Worm (Caenorhabditis elegans) whole organism, L4 larva: ENCODE data around the gene rsp-6.

Experiments used
- F37D6.2 ChIP-seq: sonication (generic microtip); optimal IDR thresholded peaks from 2 replicates; lab custom pipeline; 2016; ENCODE audit warnings: mild to moderate bottlenecking, missing genetic modification characterization, missing compliant biosample characterization
- F49E8.2 ChIP-seq: sonication (generic microtip); optimal IDR thresholded peaks from 2 replicates; lab custom pipeline; 2016; ENCODE audit warnings: missing compliant biosample characterization, mild to moderate bottlenecking, missing genetic modification characterization, borderline replicate concordance
- T20F7.1 ChIP-seq: fragments of 200-800 bp; sonication (Bioruptor generic); optimal IDR thresholded peaks from 2 replicates; lab custom pipeline; 2018; ENCODE audit warnings: mild to moderate bottlenecking, missing genetic modification characterization, missing compliant biosample characterization
- T26A8.4 ChIP-seq: fragments of 200-800 bp; sonication (Bioruptor generic); IDR thresholded peaks from 2 replicates; pipeline ENCODE4 v1.3.6; 2022; ENCODE audit warnings: missing genetic modification characterization, missing compliant biosample characterization
- Y5F2A.4 ChIP-seq: fragments of 200-800 bp; sonication (Bioruptor generic); optimal IDR thresholded peaks from 2 replicates; lab custom pipeline; 2018; ENCODE audit warnings: mild to moderate bottlenecking, missing genetic modification characterization, missing compliant biosample characterization
- ZK337.2 ChIP-seq: fragments of 200-800 bp; sonication (Bioruptor generic); IDR thresholded peaks from 2 replicates; pipeline ENCODE4 v1.3.6; 2022; ENCODE audit warnings: missing genetic modification reagents, missing genetic modification characterization, missing compliant biosample characterization
- aha-1 ChIP-seq: fragments of 150-350 bp; peaks from one replicate; lab custom pipeline; 2014; ENCODE audit warnings: missing biosample characterization, missing genetic modification characterization
- arid-1 ChIP-seq: fragments of 200-800 bp; sonication (Bioruptor generic); conservative IDR thresholded peaks from 2 replicates; pipeline ENCODE4 v1.3.6; 2022; ENCODE audit warnings: missing genetic modification reagents, missing genetic modification characterization, missing compliant biosample characterization
- ceh-44 ChIP-seq: fragments of 200-800 bp; sonication (Bioruptor generic); IDR thresholded peaks from 2 replicates; pipeline ENCODE4 v1.3.6; 2022; ENCODE audit warnings: missing genetic modification reagents, missing genetic modification characterization, missing compliant biosample characterization
- ces-1 ChIP-seq: fragments of 150-350 bp; sonication (generic microtip); optimal IDR thresholded peaks from 4 replicates; lab custom pipeline; 2014; ENCODE audit warnings: missing biosample characterization, missing genetic modification reagents, missing genetic modification characterization
- daf-16 ChIP-seq, 3 experiments: sonication (generic microtip); optimal IDR thresholded peaks; 2 replicates each; lab custom pipeline; 2016 to 2017; ENCODE audit warnings: missing genetic modification characterization in 3 of 3, missing genetic modification reagents in 3 of 3, mild to moderate bottlenecking in 2 of 3, missing compliant biosample characterization in 2 of 3, missing biosample characterization in 1 of 3, moderate library complexity in 1 of 3
- daf-19 ChIP-seq: fragments of 200-800 bp; sonication (Bioruptor generic); conservative IDR thresholded peaks from 2 replicates; pipeline ENCODE4 v1.3.6; 2022; ENCODE audit warnings: missing genetic modification characterization, missing compliant biosample characterization
- dpl-1 ChIP-seq: fragments of 150-350 bp; optimal IDR thresholded peaks from 2 replicates; lab custom pipeline; 2014; ENCODE audit warnings: missing biosample characterization, missing genetic modification reagents, missing genetic modification characterization
- dve-1 ChIP-seq: sonication (generic microtip); optimal IDR thresholded peaks from 2 replicates; lab custom pipeline; 2017; ENCODE audit warnings: antibody characterized with exemption, mild to moderate bottlenecking, missing genetic modification characterization, missing compliant biosample characterization; ENCODE audit not compliant: insufficient read depth
- fkh-10 ChIP-seq: fragments of 150-350 bp; optimal IDR thresholded peaks from 2 replicates; lab custom pipeline; 2014; ENCODE audit warnings: missing biosample characterization, missing genetic modification reagents, missing genetic modification characterization
- hif-1 ChIP-seq, 2 experiments: sonication (generic microtip); optimal IDR thresholded peaks; 2 replicates each; lab custom pipeline; 2016 to 2017; ENCODE audit warnings: missing compliant biosample characterization in 2 of 2, missing genetic modification characterization in 2 of 2, missing genetic modification reagents in 2 of 2, missing genotype in 2 of 2, mild to moderate bottlenecking in 1 of 2
- hlh-11 ChIP-seq: fragments of 200-800 bp; sonication (Bioruptor generic); optimal IDR thresholded peaks from 2 replicates; lab custom pipeline; 2018; ENCODE audit warnings: mild to moderate bottlenecking, missing genetic modification characterization, missing compliant biosample characterization
- hlh-30 ChIP-seq: sonication (generic microtip); optimal IDR thresholded peaks from 2 replicates; lab custom pipeline; 2017; ENCODE audit warnings: antibody characterized with exemption, mild to moderate bottlenecking, missing genetic modification characterization, missing compliant biosample characterization; ENCODE audit not compliant: insufficient read depth
- hmg-1.1 ChIP-seq: fragments of 200-800 bp; sonication (Bioruptor generic); IDR thresholded peaks from 2 replicates; pipeline ENCODE4 v1.3.6; 2022; ENCODE audit warnings: missing genetic modification reagents, missing genetic modification characterization, missing compliant biosample characterization
- jun-1 ChIP-seq: fragments of 150-350 bp; optimal IDR thresholded peaks from 2 replicates; lab custom pipeline; 2014; ENCODE audit warnings: missing biosample characterization, missing genetic modification reagents, missing genetic modification characterization
- lin-15B ChIP-seq: fragments of 150-350 bp; sonication (generic microtip); optimal IDR thresholded peaks from 3 replicates; lab custom pipeline; 2014; ENCODE audit warnings: missing biosample characterization, missing genetic modification characterization
- lsy-2 ChIP-seq, 2 experiments: fragments of 150-350 bp in 1 of 2; sonication (generic microtip) in 1 of 2; optimal IDR thresholded peaks; 2 replicates each; lab custom pipeline; 2014 to 2017; ENCODE audit warnings: missing biosample characterization in 2 of 2, missing genetic modification characterization in 2 of 2
- madf-9 ChIP-seq: fragments of 200-800 bp; sonication (Bioruptor generic); conservative IDR thresholded peaks from 2 replicates; pipeline ENCODE4 v1.3.6; 2022; ENCODE audit warnings: missing genetic modification reagents, missing genetic modification characterization, missing compliant biosample characterization
- mdl-1 ChIP-seq, 2 experiments: fragments of 150-350 bp in 1 of 2; sonication (generic microtip) in 1 of 2; optimal IDR thresholded peaks; 2 replicates each; lab custom pipeline; 2014 to 2017; ENCODE audit warnings: missing biosample characterization in 2 of 2, missing genetic modification characterization in 2 of 2
- mdt-29 ChIP-seq: fragments of 200-800 bp; sonication (Bioruptor generic); IDR thresholded peaks from 2 replicates; pipeline ENCODE4 v1.3.6; 2022; ENCODE audit warnings: missing genetic modification reagents, missing genetic modification characterization, missing compliant biosample characterization
- mep-1 ChIP-seq: fragments of 150-350 bp; sonication (generic microtip); optimal IDR thresholded peaks from 3 replicates; lab custom pipeline; 2014; ENCODE audit warnings: missing biosample characterization, missing genetic modification characterization
- mes-2 ChIP-seq: sonication (generic microtip); optimal IDR thresholded peaks from 2 replicates; lab custom pipeline; 2016; ENCODE audit warnings: missing genotype, mild to moderate bottlenecking, missing genetic modification characterization, missing compliant biosample characterization; ENCODE audit not compliant: poor library complexity, severe bottlenecking
- mxl-3 ChIP-seq: fragments of 200-800 bp; sonication (Bioruptor generic); optimal IDR thresholded peaks from 2 replicates; lab custom pipeline; 2018; ENCODE audit warnings: mild to moderate bottlenecking, missing genetic modification characterization, missing compliant biosample characterization
- nhr-102 ChIP-seq: sonication (generic microtip); optimal IDR thresholded peaks from 2 replicates; lab custom pipeline; 2016; ENCODE audit warnings: mild to moderate bottlenecking, missing genetic modification characterization, moderate library complexity, missing compliant biosample characterization
- nhr-11 ChIP-seq: fragments of 150-350 bp; optimal IDR thresholded peaks from 2 replicates; lab custom pipeline; 2014; ENCODE audit warnings: missing biosample characterization, missing genetic modification characterization
- nhr-25 ChIP-seq: sonication (generic microtip); optimal IDR thresholded peaks from 2 replicates; lab custom pipeline; 2017; ENCODE audit warnings: missing genetic modification characterization, mild to moderate bottlenecking, missing compliant biosample characterization, antibody characterized with exemption, moderate library complexity, borderline replicate concordance; ENCODE audit not compliant: insufficient read depth
- nhr-28 ChIP-seq: fragments of 150-350 bp; optimal IDR thresholded peaks from 2 replicates; lab custom pipeline; 2014; ENCODE audit warnings: missing biosample characterization, missing genetic modification characterization
- nhr-6 ChIP-seq: fragments of 150-350 bp; optimal IDR thresholded peaks from 2 replicates; lab custom pipeline; 2014; ENCODE audit warnings: missing biosample characterization, missing genetic modification characterization
- nhr-77 ChIP-seq: fragments of 150-350 bp; optimal IDR thresholded peaks from 2 replicates; lab custom pipeline; 2014; ENCODE audit warnings: missing biosample characterization, missing genetic modification characterization
- pha-4 ChIP-seq, 2 experiments: fragments of 150-350 bp in 1 of 2; fragments of 200-800 bp in 1 of 2; sonication (Bioruptor generic) in 1 of 2; IDR thresholded peaks in 1 of 2; optimal IDR thresholded peaks in 1 of 2; 2 replicates each; pipeline versions ENCODE4 v1.3.6 to Lab custom; 2014 to 2022; ENCODE audit warnings: missing genetic modification characterization in 2 of 2, missing genetic modification reagents in 2 of 2, missing biosample characterization in 1 of 2, missing compliant biosample characterization in 1 of 2
- rbr-2 ChIP-seq: sonication (generic microtip); optimal IDR thresholded peaks from 2 replicates; lab custom pipeline; 2016; ENCODE audit warnings: missing genotype, missing genetic modification characterization, missing compliant biosample characterization
- snpc-4 ChIP-seq: fragments of 150-350 bp; optimal IDR thresholded peaks from 2 replicates; lab custom pipeline; 2014; ENCODE audit warnings: missing biosample characterization, missing genetic modification characterization
- spr-1 ChIP-seq: sonication (generic microtip); optimal IDR thresholded peaks from 2 replicates; lab custom pipeline; 2016; ENCODE audit warnings: mild to moderate bottlenecking, missing genetic modification characterization, missing compliant biosample characterization
- unc-130 ChIP-seq: sonication (generic microtip); optimal IDR thresholded peaks from 2 replicates; lab custom pipeline; 2016; ENCODE audit warnings: missing genetic modification reagents, missing genetic modification characterization, missing compliant biosample characterization
- unc-39 ChIP-seq: sonication (generic microtip); optimal IDR thresholded peaks from 2 replicates; lab custom pipeline; 2017; ENCODE audit warnings: missing biosample characterization, missing genetic modification characterization
- unc-62 ChIP-seq, 3 experiments: fragments of 150-350 bp in 1 of 3; sonication (generic microtip); optimal IDR thresholded peaks in 2 of 3; peaks in 1 of 3; 1 replicate in 1 of 3; 2 replicates in 2 of 3; lab custom pipeline; 2014 to 2017; ENCODE audit warnings: missing biosample characterization in 3 of 3, missing genetic modification characterization in 3 of 3, missing genetic modification reagents in 3 of 3, missing genotype in 1 of 3
- vab-7 ChIP-seq: fragments of 200-800 bp; sonication (Bioruptor generic); IDR thresholded peaks from 2 replicates; pipeline ENCODE4 v1.3.6; 2022; ENCODE audit warnings: missing genetic modification reagents, missing genetic modification characterization, missing compliant biosample characterization
- zag-1 ChIP-seq: fragments of 150-350 bp; optimal IDR thresholded peaks from 2 replicates; lab custom pipeline; 2014; ENCODE audit warnings: missing biosample characterization, missing genetic modification characterization
- zfp-2 ChIP-seq: sonication (generic microtip); optimal IDR thresholded peaks from 2 replicates; lab custom pipeline; 2016; ENCODE audit warnings: mild to moderate bottlenecking, missing genetic modification characterization, missing compliant biosample characterization
- zip-11 ChIP-seq: fragments of 200-800 bp; sonication (Bioruptor generic); IDR thresholded peaks from 2 replicates; pipeline ENCODE4 v1.3.6; 2022; ENCODE audit warnings: missing genetic modification characterization, missing compliant biosample characterization
- ztf-7 ChIP-seq: fragments of 150-350 bp; optimal IDR thresholded peaks from 2 replicates; lab custom pipeline; 2014; ENCODE audit warnings: missing biosample characterization, missing genetic modification characterization

rsp-6 gene

ce11 chrIV:7790801-7791588, at the start of gene rsp-6:
TSS of gene rsp-6 (minus strand) at chrIV:7791229.
- TF ChIP-seq aha-1 (tag; lab: Kevin White, UChicago), result peak; percentile 96
- no peak for TF ChIP-seq unc-39 (tag; lab: Kevin White, UChicago)
- TF ChIP-seq jun-1 (tag; lab: Kevin White, UChicago), result peak; percentile 15
- TF ChIP-seq daf-16 (GFP tag; optimal IDR thresholded peaks at IDR 0.05; lab: Kevin White, UChicago), result peak in 1 of 2 experiments; percentile 1
- TF ChIP-seq daf-16 (tag; optimal IDR thresholded peaks at IDR 0.05; lab: Kevin White, UChicago), result peak; percentile 77
- peak; percentile 91 for TF ChIP-seq mep-1
- TF ChIP-seq zfp-2, result peak; percentile 16
- TF ChIP-seq ceh-44 (GFP tag; lab: Robert Waterston, UW), result peak; percentile 56; the same call in 1 of the 2 replicates
- TF ChIP-seq unc-62 (GFP tag; optimal IDR thresholded peaks at IDR 0.05 in 1 of 2; lab: Kevin White, UChicago), result peak in 1 of 2 experiments; percentile 17
- TF ChIP-seq unc-62 (tag; optimal IDR thresholded peaks at IDR 0.05; lab: Kevin White, UChicago), result no peak
- peak; percentile 58; the same call in 1 of the 2 replicates for TF ChIP-seq vab-7 (GFP tag; lab: Robert Waterston, UW)
- peak in 1 of 2 experiments; percentile 59 for TF ChIP-seq mdl-1 (tag; optimal IDR thresholded peaks at IDR 0.05; lab: Kevin White, UChicago)
- TF ChIP-seq zag-1, result no peak
- no peak for TF ChIP-seq F49E8.2
- peak; percentile 33 for TF ChIP-seq F37D6.2
- peak; percentile 29 for TF ChIP-seq nhr-25 (tag; lab: Kevin White, UChicago)
- TF ChIP-seq spr-1 (tag; lab: Kevin White, UChicago), result no peak
- peak; percentile 84 for TF ChIP-seq hlh-30 (tag; lab: Kevin White, UChicago)
- no peak for TF ChIP-seq ces-1 (GFP tag; lab: Kevin White, UChicago)
- peak; percentile 74 for TF ChIP-seq unc-130
- peak; percentile 78 for TF ChIP-seq nhr-77 (tag; lab: Kevin White, UChicago)
- TF ChIP-seq madf-9, result peak; percentile 72
- no peak for TF ChIP-seq mdt-29
- peak; percentile 85 for TF ChIP-seq rbr-2
- peak; percentile 81 for TF ChIP-seq nhr-6 (tag; lab: Kevin White, UChicago)
- TF ChIP-seq snpc-4 (tag; lab: Kevin White, UChicago), result no peak
- TF ChIP-seq T26A8.4, result peak; percentile 69
- TF ChIP-seq mes-2 (tag; lab: Kevin White, UChicago), result peak; percentile 90
- peak; percentile 69 for TF ChIP-seq arid-1
- TF ChIP-seq ZK337.2 (GFP tag; lab: Robert Waterston, UW), result no peak
- peak; percentile 61 for TF ChIP-seq nhr-102 (tag; lab: Kevin White, UChicago)
- TF ChIP-seq daf-19 (GFP tag; lab: Robert Waterston, UW), result no peak
- TF ChIP-seq nhr-11 (tag; lab: Kevin White, UChicago), result peak; percentile 78
- TF ChIP-seq hlh-11 (tag; lab: Kevin White, UChicago), result peak; percentile 90
- peak; percentile 61 for TF ChIP-seq pha-4 (GFP tag; IDR thresholded peaks at IDR 0.05; lab: Robert Waterston, UW)
- TF ChIP-seq pha-4 (tag; optimal IDR thresholded peaks at IDR 0.05; lab: Kevin White, UChicago), result peak; percentile 43
- TF ChIP-seq dve-1, result peak; percentile 90
- TF ChIP-seq hif-1 (tag; optimal IDR thresholded peaks at IDR 0.05; lab: Kevin White, UChicago), result peak in 1 of 2 experiments; percentile 75
- TF ChIP-seq fkh-10 (GFP tag; lab: Kevin White, UChicago), result peak; percentile 50
- peak; percentile 51 for TF ChIP-seq lin-15B (tag; lab: Kevin White, UChicago)
- peak; percentile 62 for TF ChIP-seq mxl-3 (GFP tag; lab: Kevin White, UChicago)
- no peak for TF ChIP-seq Y5F2A.4
- TF ChIP-seq nhr-28 (tag; lab: Kevin White, UChicago), result peak; percentile 60
- peak; percentile 81 for TF ChIP-seq T20F7.1
- no peak for TF ChIP-seq ztf-7 (tag; lab: Kevin White, UChicago)
- 0 out of 2 replicates have a peak, but pooled peaks have one; percentile 11 for TF ChIP-seq zip-11 (GFP tag; lab: Robert Waterston, UW)
- TF ChIP-seq dpl-1, result peak; percentile 92
- TF ChIP-seq lsy-2 (tag; optimal IDR thresholded peaks at IDR 0.05; lab: Kevin White, UChicago), result peak; percentile 97 to 99
- TF ChIP-seq hmg-1.1 (GFP tag; lab: Robert Waterston, UW), result peak; percentile 45; the same call in 1 of the 2 replicates
